Worm (Caenorhabditis elegans) whole organism, young adult: Measurements from ENCODE around the gene lin-36.

Experiments
- B0019.2 ChIP-seq: fragments of 200-800 bp; sonication (Bioruptor generic); conservative IDR thresholded peaks from 2 replicates; pipeline ENCODE4 v1.3.6; 2022; ENCODE audit warnings: missing genetic modification reagents, missing genetic modification characterization, missing compliant biosample characterization
- B0035.1 ChIP-seq: sonication (generic microtip); optimal IDR thresholded peaks from 2 replicates; lab custom pipeline; 2016; ENCODE audit warnings: missing genetic modification characterization, mild to moderate bottlenecking, missing compliant biosample characterization, missing genotype, missing genetic modification reagents
- C06A6.2 ChIP-seq: fragments of 200-800 bp; sonication (Bioruptor generic); conservative IDR thresholded peaks from 2 replicates; pipeline ENCODE4 v1.3.6; 2022; ENCODE audit warnings: missing genetic modification characterization, missing compliant biosample characterization
- D2030.7 ChIP-seq: fragments of 200-800 bp; sonication (Bioruptor generic); IDR thresholded peaks from 2 replicates; pipeline ENCODE4 v1.3.6; 2022; ENCODE audit warnings: missing genetic modification reagents, missing genetic modification characterization, missing compliant biosample characterization
- F55B11.4 ChIP-seq: sonication (generic microtip); optimal IDR thresholded peaks from 2 replicates; lab custom pipeline; 2016; ENCODE audit warnings: missing compliant biosample characterization, missing genetic modification characterization, borderline replicate concordance; ENCODE audit not compliant: insufficient read depth
- F57A8.1 ChIP-seq: fragments of 200-800 bp; sonication (Bioruptor generic); optimal IDR thresholded peaks from 2 replicates; lab custom pipeline; 2018; ENCODE audit warnings: mild to moderate bottlenecking, missing genetic modification characterization, moderate library complexity, missing compliant biosample characterization
- K11D2.4 ChIP-seq: fragments of 200-800 bp; sonication (Bioruptor generic); IDR thresholded peaks from 2 replicates; pipeline ENCODE4 v1.3.6; 2022; ENCODE audit warnings: missing genetic modification reagents, missing genetic modification characterization, missing compliant biosample characterization
- Y56A3A.18 ChIP-seq: fragments of 200-800 bp; sonication (Bioruptor generic); IDR thresholded peaks from 2 replicates; pipeline ENCODE4 v1.3.6; 2022; ENCODE audit warnings: missing genetic modification reagents, missing genetic modification characterization, missing compliant biosample characterization
- Y79H2A.3 ChIP-seq: fragments of 200-800 bp; sonication (Bioruptor generic); conservative IDR thresholded peaks from 2 replicates; pipeline ENCODE4 v1.3.6; 2022; ENCODE audit warnings: missing genetic modification reagents, missing genetic modification characterization, missing compliant biosample characterization
- Y95B8A.8 ChIP-seq: fragments of 200-800 bp; sonication (Bioruptor generic); IDR thresholded peaks from 2 replicates; pipeline ENCODE4 v1.3.6; 2022; ENCODE audit warnings: missing genetic modification reagents, missing genetic modification characterization, missing compliant biosample characterization
- aptf-3 ChIP-seq: fragments of 200-800 bp; sonication (Bioruptor generic); IDR thresholded peaks from 2 replicates; pipeline ENCODE4 v1.3.6; 2022; ENCODE audit warnings: missing genetic modification characterization, missing compliant biosample characterization
- atf-7 ChIP-seq: sonication (generic microtip); optimal IDR thresholded peaks from 2 replicates; lab custom pipeline; 2017; ENCODE audit warnings: mild to moderate bottlenecking, missing genetic modification characterization, missing compliant biosample characterization
- athp-1 ChIP-seq: sonication (generic microtip); optimal IDR thresholded peaks from 2 replicates; lab custom pipeline; 2017; ENCODE audit warnings: mild to moderate bottlenecking, missing genetic modification characterization, missing compliant biosample characterization
- attf-5 ChIP-seq: fragments of 200-800 bp; sonication (Bioruptor generic); optimal IDR thresholded peaks from 2 replicates; lab custom pipeline; 2018; ENCODE audit warnings: mild to moderate bottlenecking, missing genetic modification characterization, missing compliant biosample characterization
- bed-2 ChIP-seq: fragments of 200-800 bp; sonication (Bioruptor generic); IDR thresholded peaks from 2 replicates; pipeline ENCODE4 v1.3.6; 2022; ENCODE audit warnings: missing genetic modification reagents, missing genetic modification characterization, missing compliant biosample characterization
- ccch-3 ChIP-seq: fragments of 200-800 bp; sonication (Bioruptor generic); optimal IDR thresholded peaks from 2 replicates; lab custom pipeline; 2018; ENCODE audit warnings: mild to moderate bottlenecking, missing genetic modification characterization, missing compliant biosample characterization
- cebp-1 ChIP-seq, 2 experiments: fragments of 200-800 bp in 1 of 2; sonication (Bioruptor generic) in 1 of 2; sonication (generic microtip) in 1 of 2; IDR thresholded peaks in 1 of 2; optimal IDR thresholded peaks in 1 of 2; 2 replicates each; pipeline versions ENCODE4 v1.3.6 to Lab custom; 2017 to 2022; ENCODE audit warnings: missing compliant biosample characterization in 2 of 2, missing genetic modification characterization in 2 of 2, mild to moderate bottlenecking in 1 of 2, missing genetic modification reagents in 1 of 2, moderate library complexity in 1 of 2
- ceh-27 ChIP-seq: fragments of 200-800 bp; sonication (Bioruptor generic); optimal IDR thresholded peaks from 2 replicates; lab custom pipeline; 2018; ENCODE audit warnings: mild to moderate bottlenecking, missing genetic modification characterization, moderate library complexity, missing compliant biosample characterization
- ceh-79 ChIP-seq: sonication (generic microtip); optimal IDR thresholded peaks from 2 replicates; lab custom pipeline; 2017; ENCODE audit warnings: mild to moderate bottlenecking, missing genetic modification characterization, missing compliant biosample characterization
- ceh-91 ChIP-seq: fragments of 200-800 bp; sonication (Bioruptor generic); IDR thresholded peaks from 2 replicates; pipeline ENCODE4 v1.3.6; 2022; ENCODE audit warnings: missing genetic modification reagents, missing genetic modification characterization, missing compliant biosample characterization
- die-1 ChIP-seq: sonication (generic microtip); optimal IDR thresholded peaks from 2 replicates; lab custom pipeline; 2016; ENCODE audit warnings: missing genotype, mild to moderate bottlenecking, missing genetic modification characterization, missing compliant biosample characterization
- egl-44 ChIP-seq: fragments of 200-800 bp; sonication (Bioruptor generic); IDR thresholded peaks from 2 replicates; pipeline ENCODE4 v1.3.6; 2022; ENCODE audit warnings: missing genetic modification reagents, missing genetic modification characterization, missing compliant biosample characterization
- ets-4 ChIP-seq: fragments of 200-800 bp; sonication (Bioruptor generic); optimal IDR thresholded peaks from 2 replicates; lab custom pipeline; 2018; ENCODE audit warnings: mild to moderate bottlenecking, missing genetic modification characterization, missing compliant biosample characterization
- fkh-3 ChIP-seq: sonication (generic microtip); optimal IDR thresholded peaks from 2 replicates; lab custom pipeline; 2016; ENCODE audit warnings: mild to moderate bottlenecking, missing genetic modification characterization, missing compliant biosample characterization
- hlh-12 ChIP-seq: sonication (generic microtip); optimal IDR thresholded peaks from 2 replicates; lab custom pipeline; 2016; ENCODE audit warnings: missing genetic modification characterization, missing compliant biosample characterization
- hlh-26 ChIP-seq: fragments of 200-800 bp; sonication (Bioruptor generic); conservative IDR thresholded peaks from 2 replicates; pipeline ENCODE4 v1.3.6; 2022; ENCODE audit warnings: missing genetic modification reagents, missing genetic modification characterization, missing compliant biosample characterization
- hmg-1.2 ChIP-seq: fragments of 200-800 bp; sonication (Bioruptor generic); IDR thresholded peaks from 2 replicates; pipeline ENCODE4 v1.3.6; 2022; ENCODE audit warnings: missing genetic modification reagents, missing genetic modification characterization, missing compliant biosample characterization
- let-526 ChIP-seq: fragments of 200-800 bp; sonication (Bioruptor generic); IDR thresholded peaks from 2 replicates; pipeline ENCODE4 v1.3.6; 2022; ENCODE audit warnings: missing genetic modification reagents, missing genetic modification characterization, missing compliant biosample characterization
- lir-1 ChIP-seq: fragments of 200-800 bp; sonication (Bioruptor generic); conservative IDR thresholded peaks from 2 replicates; pipeline ENCODE4 v1.3.6; 2022; ENCODE audit warnings: missing genetic modification reagents, missing genetic modification characterization, missing compliant biosample characterization
- mes-4 ChIP-seq: sonication (generic microtip); optimal IDR thresholded peaks from 2 replicates; lab custom pipeline; 2016; ENCODE audit warnings: missing genotype, missing genetic modification characterization, missing compliant biosample characterization
- mxl-1 ChIP-seq: sonication (generic microtip); optimal IDR thresholded peaks from 2 replicates; lab custom pipeline; 2016; ENCODE audit warnings: missing genetic modification characterization, missing compliant biosample characterization
- nfya-1 ChIP-seq: sonication (generic microtip); optimal IDR thresholded peaks from 2 replicates; lab custom pipeline; 2017; ENCODE audit warnings: antibody characterized with exemption, missing compliant biosample characterization, missing genetic modification characterization, borderline replicate concordance; ENCODE audit not compliant: insufficient read depth
- nfya-2 ChIP-seq: fragments of 200-800 bp; sonication (Bioruptor generic); IDR thresholded peaks from 2 replicates; pipeline ENCODE4 v1.3.6; 2022; ENCODE audit warnings: missing genetic modification reagents, missing genetic modification characterization, missing compliant biosample characterization
- nhr-179 ChIP-seq: sonication (generic microtip); optimal IDR thresholded peaks from 2 replicates; lab custom pipeline; 2016; ENCODE audit warnings: mild to moderate bottlenecking, missing genetic modification characterization, missing compliant biosample characterization
- rec-8 ChIP-seq, 2 experiments: sonication (generic microtip); optimal IDR thresholded peaks; 2 replicates each; lab custom pipeline; 2016; ENCODE audit warnings: mild to moderate bottlenecking in 2 of 2, missing genetic modification characterization in 2 of 2, missing genetic modification reagents in 2 of 2, missing genotype in 2 of 2, missing biosample characterization in 1 of 2, missing compliant biosample characterization in 1 of 2, moderate library complexity in 1 of 2
- repo-1 ChIP-seq: sonication (generic microtip); optimal IDR thresholded peaks from 2 replicates; lab custom pipeline; 2017; ENCODE audit warnings: mild to moderate bottlenecking, missing genetic modification characterization, missing compliant biosample characterization
- rpc-1 ChIP-seq, 2 experiments: fragments of 150-350 bp in 1 of 2; sonication (generic microtip) in 1 of 2; optimal IDR thresholded peaks; 2 replicates each; lab custom pipeline; 2014 to 2018; ENCODE audit warnings: missing biosample characterization in 1 of 2, missing genetic modification characterization in 1 of 2, missing genetic modification reagents in 1 of 2, missing genotype in 1 of 2
- sea-2 ChIP-seq: fragments of 200-800 bp; sonication (Bioruptor generic); IDR thresholded peaks from 2 replicates; pipeline ENCODE4 v1.3.6; 2022; ENCODE audit warnings: missing genetic modification characterization, missing compliant biosample characterization
- snpc-1.1 ChIP-seq: sonication (generic microtip); optimal IDR thresholded peaks from 2 replicates; lab custom pipeline; 2017; ENCODE audit warnings: missing genetic modification characterization, mild to moderate bottlenecking, missing compliant biosample characterization, antibody characterized with exemption, moderate library complexity, missing genotype, missing genetic modification reagents; ENCODE audit not compliant: insufficient read depth
- snpc-3.4 ChIP-seq: sonication (generic microtip); optimal IDR thresholded peaks from 2 replicates; lab custom pipeline; 2017; ENCODE audit warnings: missing genetic modification characterization, mild to moderate bottlenecking, missing compliant biosample characterization, antibody characterized with exemption, moderate library complexity, missing genotype, missing genetic modification reagents
- tlf-1 ChIP-seq: fragments of 200-800 bp; sonication (Bioruptor generic); optimal IDR thresholded peaks from 2 replicates; lab custom pipeline; 2018; ENCODE audit warnings: mild to moderate bottlenecking, missing genetic modification characterization, missing compliant biosample characterization
- unc-62 ChIP-seq: fragments of 150-350 bp; optimal IDR thresholded peaks from 2 replicates; lab custom pipeline; 2014; ENCODE audit warnings: missing biosample characterization, missing genetic modification reagents, missing genetic modification characterization
- ztf-22 ChIP-seq: fragments of 200-800 bp; sonication (Bioruptor generic); optimal IDR thresholded peaks from 2 replicates; lab custom pipeline; 2018; ENCODE audit warnings: mild to moderate bottlenecking, missing genetic modification characterization, moderate library complexity, missing compliant biosample characterization
- ztf-26 ChIP-seq: sonication (generic microtip); optimal IDR thresholded peaks from 2 replicates; lab custom pipeline; 2017; ENCODE audit warnings: missing genetic modification characterization, missing compliant biosample characterization
- ztf-28 ChIP-seq: fragments of 200-800 bp; sonication (Bioruptor generic); IDR thresholded peaks from 2 replicates; pipeline ENCODE4 v1.3.6; 2022; ENCODE audit warnings: missing genetic modification reagents, missing genetic modification characterization, missing compliant biosample characterization
- ztf-3 ChIP-seq: fragments of 200-800 bp; sonication (Bioruptor generic); optimal IDR thresholded peaks from 2 replicates; lab custom pipeline; 2018; ENCODE audit warnings: mild to moderate bottlenecking, missing genetic modification characterization, missing compliant biosample characterization
- ztf-6 ChIP-seq: fragments of 200-800 bp; sonication (Bioruptor generic); IDR thresholded peaks from 2 replicates; pipeline ENCODE4 v1.3.6; 2022; ENCODE audit warnings: missing genetic modification reagents, missing genetic modification characterization, missing compliant biosample characterization

Gene lin-36

ce11 chrIII:8043784-8044183 is 23.1 kb upstream of the lin-36 start (continued):
- TF ChIP-seq hlh-12 (tag; lab: Kevin White, UChicago) (peak; percentile 24), ceh-27 (peak; percentile 100), snpc-3.4 (peak; percentile 91), ztf-6 (GFP tag; lab: Robert Waterston, UW) (peak; percentile 99), nfya-2 (no peak), bed-2 (GFP tag; lab: Robert Waterston, UW) (peak; percentile 99), F55B11.4 (tag; lab: Kevin White, UChicago) (no peak), hlh-26 (no peak), hmg-1.2 (GFP tag; lab: Robert Waterston, UW) (peak; percentile 88), Y95B8A.8 (GFP tag; lab: Robert Waterston, UW) (peak; percentile 98), ztf-22 (GFP tag; lab: Kevin White, UChicago) (peak; percentile 93), mes-4 (peak; percentile 52), C06A6.2 (GFP tag; lab: Robert Waterston, UW) (peak; percentile 67; the same call in 1 of the 2 replicates), sea-2 (no peak), B0019.2 (GFP tag; lab: Robert Waterston, UW) (peak; percentile 94), ztf-3 (peak; percentile 66), athp-1 (tag; lab: Kevin White, UChicago) (peak; percentile 98), mxl-1 (peak; percentile 92), Y56A3A.18 (GFP tag; lab: Robert Waterston, UW) (0 out of 2 replicates have a peak, but pooled peaks have one; percentile 58), D2030.7 (GFP tag; lab: Robert Waterston, UW) (peak; percentile 97), lir-1 (GFP tag; lab: Robert Waterston, UW) (peak; percentile 94), B0035.1 (tag; lab: Kevin White, UChicago) (peak; percentile 92), tlf-1 (GFP tag; lab: Kevin White, UChicago) (peak; percentile 93), K11D2.4 (GFP tag; lab: Robert Waterston, UW) (peak; percentile 95; the same call in 1 of the 2 replicates), attf-5 (GFP tag; lab: Kevin White, UChicago) (peak; percentile 100), unc-62 (peak; percentile 71), ccch-3 (GFP tag; lab: Kevin White, UChicago) (peak; percentile 100), fkh-3 (tag; lab: Kevin White, UChicago) (no peak), ceh-91 (peak; percentile 93), ets-4 (GFP tag; lab: Kevin White, UChicago) (peak; percentile 74), egl-44 (peak; percentile 93), snpc-1.1 (tag; lab: Kevin White, UChicago) (peak; percentile 78), nfya-1 (tag; lab: Kevin White, UChicago) (no peak), ceh-79 (tag; lab: Kevin White, UChicago) (peak; percentile 51), rpc-1 (optimal IDR thresholded peaks at IDR 0.05; lab: Kevin White, UChicago) (peak; percentile 7), rpc-1 (tag; optimal IDR thresholded peaks at IDR 0.05; lab: Kevin White, UChicago) (peak; percentile 20), rec-8 (tag; optimal IDR thresholded peaks at IDR 0.05; lab: Kevin White, UChicago) (peak; percentile 93 to 99), F57A8.1 (GFP tag; lab: Kevin White, UChicago) (no peak), ztf-26 (tag; lab: Kevin White, UChicago) (peak; percentile 87), aptf-3 (peak; percentile 55; the same call in 1 of the 2 replicates), let-526 (peak; percentile 99), die-1 (peak; percentile 97), nhr-179 (tag; lab: Kevin White, UChicago) (no peak), atf-7 (no peak), ztf-28 (GFP tag; lab: Robert Waterston, UW) (peak; percentile 100), repo-1 (tag; lab: Kevin White, UChicago) (peak; percentile 2), Y79H2A.3 (GFP tag; lab: Robert Waterston, UW) (peak; percentile 98), cebp-1 (GFP tag; IDR thresholded peaks at IDR 0.05; lab: Robert Waterston, UW) (peak; percentile 96), cebp-1 (tag; optimal IDR thresholded peaks at IDR 0.05; lab: Kevin White, UChicago) (peak; percentile 96)
